Fruit fly (Drosophila melanogaster) whole organism, prepupa: ENCODE measurements around the gene MsrA.

Experiments
- CG11762 ChIP-seq: fragments of 200-800 bp; sonication (Bioruptor generic); optimal IDR thresholded peaks from 3 replicates; lab custom pipeline; 2016; ENCODE audit warnings: missing biosample characterization, missing genetic modification characterization; ENCODE audit not compliant: insufficient read depth
- Eip78C ChIP-seq: fragments of 200-800 bp; sonication (Bioruptor generic); peaks from one replicate; lab custom pipeline; 2016; ENCODE audit warnings: missing biosample characterization, missing genetic modification characterization
- Hr39 ChIP-seq: fragments of 200-800 bp; sonication (Bioruptor generic); optimal IDR thresholded peaks from 2 replicates; lab custom pipeline; 2016; ENCODE audit warnings: missing biosample characterization, missing genetic modification characterization
- ss ChIP-seq, 2 experiments: fragments of 200-800 bp; sonication (Bioruptor generic); optimal IDR thresholded peaks; 2 replicates in 1 of 2; 3 replicates in 1 of 2; lab custom pipeline; 2017 to 2018; ENCODE audit warnings: mild to moderate bottlenecking in 2 of 2, missing biosample characterization in 2 of 2, missing genetic modification characterization in 2 of 2, moderate library complexity in 1 of 2

DNA sequence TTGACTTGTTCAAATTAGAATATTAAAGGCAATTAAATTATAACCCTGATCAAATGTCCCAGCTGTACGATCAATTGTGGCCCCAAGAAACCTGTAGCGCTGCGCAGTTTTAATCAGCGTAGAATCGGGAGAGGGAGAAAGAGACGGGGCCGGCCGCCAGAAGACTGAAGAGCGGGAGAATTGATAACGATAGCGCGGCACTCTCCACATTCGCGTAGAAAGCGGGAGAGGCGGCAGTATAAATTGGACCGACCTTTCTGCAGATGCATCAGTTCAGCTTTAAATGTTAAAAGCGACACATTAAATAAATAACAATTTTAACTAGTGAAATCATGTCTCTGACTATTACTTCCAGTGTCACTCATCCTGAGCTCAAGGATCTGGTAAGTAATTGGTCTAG lies at the start of gene MsrA:
- TF ChIP-seq CG11762 (no peak), Eip78C (GFP tag; lab: Kevin White, UChicago) (peak; percentile 70), ss (GFP tag; optimal IDR thresholded peaks at IDR 0.05; lab: Kevin White, UChicago) (no peak), Hr39 (GFP tag; lab: Kevin White, UChicago) (no peak)
